Worm (Caenorhabditis elegans) whole organism, L3 larva: ENCODE measurements around the gene C27D6.11.

Experiments used
- ama-1 ChIP-seq: fragments of 150-350 bp; optimal IDR thresholded peaks from 2 replicates; lab custom pipeline; 2018
- ceh-16 ChIP-seq: sonication (generic microtip); optimal IDR thresholded peaks from 2 replicates; lab custom pipeline; 2017; ENCODE audit warnings: missing biosample characterization, missing genetic modification characterization
- elt-2 ChIP-seq: sonication (generic microtip); optimal IDR thresholded peaks from 2 replicates; lab custom pipeline; 2016; ENCODE audit warnings: missing genetic modification reagents, mild to moderate bottlenecking, missing genetic modification characterization, missing compliant biosample characterization
- nfya-1 ChIP-seq: sonication (generic microtip); optimal IDR thresholded peaks from 2 replicates; lab custom pipeline; 2017; ENCODE audit warnings: missing genetic modification characterization, mild to moderate bottlenecking, missing compliant biosample characterization, antibody characterized with exemption, moderate library complexity; ENCODE audit not compliant: insufficient read depth
- nhr-23 ChIP-seq: fragments of 150-350 bp; optimal IDR thresholded peaks from 2 replicates; lab custom pipeline; 2014; ENCODE audit warnings: missing biosample characterization, missing genetic modification reagents, missing genetic modification characterization
- nhr-77 ChIP-seq: fragments of 150-350 bp; optimal IDR thresholded peaks from 2 replicates; lab custom pipeline; 2014; ENCODE audit warnings: missing biosample characterization, missing genetic modification characterization
- skn-1 ChIP-seq: fragments of 150-350 bp; optimal IDR thresholded peaks from 2 replicates; lab custom pipeline; 2014; ENCODE audit warnings: missing biosample characterization, missing genetic modification characterization
- snpc-4 ChIP-seq: fragments of 150-350 bp; optimal IDR thresholded peaks from 2 replicates; lab custom pipeline; 2014; ENCODE audit warnings: missing biosample characterization, missing genetic modification characterization

DNA sequence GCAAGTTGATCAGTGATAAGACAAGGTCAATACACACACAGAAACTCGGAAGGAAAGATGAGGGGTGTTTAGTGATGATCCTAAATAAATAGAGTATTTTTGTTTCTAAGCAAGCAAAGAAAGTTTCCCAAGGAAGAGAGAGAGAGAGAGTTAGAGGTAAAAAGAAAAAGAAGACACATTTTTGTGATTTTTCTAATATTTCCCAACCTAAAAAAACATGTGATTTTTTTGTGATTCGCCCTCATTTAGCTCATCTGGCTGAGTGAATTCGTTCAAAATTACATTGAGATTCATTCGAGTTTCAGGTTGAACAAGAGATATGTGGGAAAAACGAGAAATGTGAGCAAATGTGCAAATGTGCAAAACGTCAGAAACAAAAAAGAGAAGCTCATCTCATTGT is 10.2 kb downstream of the C27D6.11 start, which contains the start of gene srb-16:
- TF ChIP-seq ceh-16 (tag; lab: Kevin White, UChicago), result no peak
- no peak for TF ChIP-seq ama-1 (lab: Kevin White, UChicago)
- no peak for TF ChIP-seq elt-2 (tag; lab: Kevin White, UChicago)
- no peak for TF ChIP-seq snpc-4 (tag; lab: Kevin White, UChicago)
- TF ChIP-seq nhr-77, result no peak
- TF ChIP-seq skn-1 (tag; lab: Kevin White, UChicago), result no peak
- no peak for TF ChIP-seq nfya-1
- TF ChIP-seq nhr-23 (tag; lab: Kevin White, UChicago), result no peak
